Worm (Caenorhabditis elegans) whole organism, dauer: ENCODE data around the gene F02E11.2.
"Not testable (repeated sequence)": the region's sequence is repeated elsewhere in the genome, so short reads cannot be mapped to it uniquely, and the experiment has no call there.

Experiments
- unc-62 ChIP-seq: sonication (generic microtip); optimal IDR thresholded peaks from 2 replicates; lab custom pipeline; 2017; ENCODE audit warnings: missing biosample characterization, missing genetic modification reagents, missing genetic modification characterization

The F02E11.2 gene

ce11 chrII:3287073-3287472, 24.5 kb downstream of the F02E11.2 start, which contains the start of gene sri-63:
TSS of gene sri-63 (plus strand) at chrII:3287373.
- no peak for TF ChIP-seq unc-62 (GFP tag; lab: Kevin White, UChicago)

- TF ChIP-seq unc-62 (GFP tag; lab: Kevin White, UChicago): not testable (repeated sequence)
These were observed 27.9 kb downstream of the F02E11.2 start, which contains the start of gene F39E9.14 for ce11 chrII:3290544-3290943. TSS of gene F39E9.14 (minus strand) at chrII:3290644.

- TF ChIP-seq unc-62 (GFP tag; lab: Kevin White, UChicago): no peak
These were observed 32.6 kb downstream of the F02E11.2 start, which contains the start of gene btb-17 for ce11 chrII:3295193-3295592. TSS of gene btb-17 (plus strand) at chrII:3295405.

ce11 chrII:3296644-3297043, 34.0 kb downstream of the F02E11.2 start, which contains the start of gene btb-16:
TSS of gene btb-16 (plus strand) at chrII:3296883.
- TF ChIP-seq unc-62 (GFP tag; lab: Kevin White, UChicago): no peak

- TF ChIP-seq unc-62 (GFP tag; lab: Kevin White, UChicago): no peak
These were observed 35.3 kb downstream of the F02E11.2 start, which contains the start of gene btb-18 for ce11 chrII:3297914-3298313. TSS of gene btb-18 (plus strand) at chrII:3298214.

- TF ChIP-seq unc-62 (GFP tag; lab: Kevin White, UChicago): no peak
These were observed 36.9 kb downstream of the F02E11.2 start, which contains the start of gene btb-22 for ce11 chrII:3299457-3299856. TSS of gene btb-22 (plus strand) at chrII:3299757.

ce11 chrII:3303582-3303981, 41.0 kb downstream of the F02E11.2 start:
- TF ChIP-seq unc-62 (GFP tag; lab: Kevin White, UChicago): no peak

- TF ChIP-seq unc-62 (GFP tag; lab: Kevin White, UChicago): no peak
These were observed 48.5 kb downstream of the F02E11.2 start for ce11 chrII:3310957-3311657.

ce11 chrII:3313442-3313841, 50.8 kb downstream of the F02E11.2 start, which contains the start of gene F39E9.6:
TSS of gene F39E9.6 (minus strand) at chrII:3313542.
- TF ChIP-seq unc-62 (GFP tag; lab: Kevin White, UChicago): no peak
